Worm (Caenorhabditis elegans) whole organism, L2 larva: ENCODE data around the gene C09B8.4.
A peak's percentile ranks its signal among the peaks of the same experiment; 100 is the strongest.

Experiments used
- C34F6.9 ChIP-seq: fragments of 150-350 bp; optimal IDR thresholded peaks from 2 replicates; lab custom pipeline; 2014; ENCODE audit warnings: missing biosample characterization, missing genetic modification characterization
- F13H6.1 ChIP-seq: sonication (generic microtip); optimal IDR thresholded peaks from 2 replicates; lab custom pipeline; 2016; ENCODE audit warnings: missing genetic modification characterization, missing compliant biosample characterization
- R02D3.7 ChIP-seq: fragments of 150-350 bp; optimal IDR thresholded peaks from 2 replicates; lab custom pipeline; 2014; ENCODE audit warnings: missing biosample characterization, missing genetic modification characterization
- Y55F3AM.14 ChIP-seq: fragments of 200-800 bp; sonication (Bioruptor generic); optimal IDR thresholded peaks from 2 replicates; lab custom pipeline; 2018; ENCODE audit warnings: mild to moderate bottlenecking, missing genetic modification characterization, missing compliant biosample characterization
- ZK546.5 ChIP-seq: sonication (generic microtip); optimal IDR thresholded peaks from 2 replicates; lab custom pipeline; 2017; ENCODE audit warnings: missing biosample characterization, missing genetic modification characterization
- blmp-1 ChIP-seq: sonication (generic microtip); optimal IDR thresholded peaks from 2 replicates; lab custom pipeline; 2017; ENCODE audit warnings: missing genetic modification characterization, mild to moderate bottlenecking, missing compliant biosample characterization, antibody characterized with exemption, moderate library complexity; ENCODE audit not compliant: insufficient read depth
- ceh-16 ChIP-seq: fragments of 150-350 bp; optimal IDR thresholded peaks from 2 replicates; lab custom pipeline; 2014; ENCODE audit warnings: missing biosample characterization, missing genetic modification characterization
- crh-2 ChIP-seq: sonication (generic microtip); optimal IDR thresholded peaks from 2 replicates; lab custom pipeline; 2017; ENCODE audit warnings: missing biosample characterization, missing genetic modification characterization
- elt-1 ChIP-seq: fragments of 150-350 bp; optimal IDR thresholded peaks from 2 replicates; lab custom pipeline; 2014; ENCODE audit warnings: missing biosample characterization, missing genetic modification characterization
- fos-1 ChIP-seq: fragments of 150-350 bp; optimal IDR thresholded peaks from 2 replicates; lab custom pipeline; 2014; ENCODE audit warnings: missing biosample characterization, missing genetic modification characterization
- gmeb-1 ChIP-seq: fragments of 150-350 bp; optimal IDR thresholded peaks from 2 replicates; lab custom pipeline; 2014; ENCODE audit warnings: missing biosample characterization, missing genetic modification characterization
- lin-39 ChIP-seq: fragments of 150-350 bp; optimal IDR thresholded peaks from 2 replicates; lab custom pipeline; 2014; ENCODE audit warnings: missing biosample characterization, missing genetic modification reagents, missing genetic modification characterization
- lsy-2 ChIP-seq, 2 experiments: fragments of 150-350 bp in 1 of 2; sonication (generic microtip) in 1 of 2; optimal IDR thresholded peaks; 2 replicates each; lab custom pipeline; 2014 to 2017; ENCODE audit warnings: missing biosample characterization in 2 of 2, missing genetic modification characterization in 2 of 2
- mab-5 ChIP-seq: fragments of 150-350 bp; optimal IDR thresholded peaks from 2 replicates; lab custom pipeline; 2014; ENCODE audit warnings: missing biosample characterization, missing genetic modification characterization
- mdl-1 ChIP-seq, 2 experiments: fragments of 150-350 bp in 1 of 2; sonication (generic microtip) in 1 of 2; optimal IDR thresholded peaks; 2 replicates each; lab custom pipeline; 2017; ENCODE audit warnings: missing biosample characterization in 2 of 2, missing genetic modification characterization in 2 of 2
- nhr-11 ChIP-seq: fragments of 150-350 bp; optimal IDR thresholded peaks from 2 replicates; lab custom pipeline; 2014; ENCODE audit warnings: missing biosample characterization, missing genetic modification characterization
- nhr-129 ChIP-seq: fragments of 150-350 bp; optimal IDR thresholded peaks from 2 replicates; lab custom pipeline; 2014; ENCODE audit warnings: missing biosample characterization, missing genetic modification characterization
- nhr-21 ChIP-seq: fragments of 150-350 bp; optimal IDR thresholded peaks from 2 replicates; lab custom pipeline; 2014; ENCODE audit warnings: missing biosample characterization, missing genetic modification characterization
- nhr-23 ChIP-seq: fragments of 150-350 bp; optimal IDR thresholded peaks from 2 replicates; lab custom pipeline; 2014; ENCODE audit warnings: missing biosample characterization, missing genetic modification reagents, missing genetic modification characterization
- nhr-237 ChIP-seq: fragments of 150-350 bp; optimal IDR thresholded peaks from 2 replicates; lab custom pipeline; 2014; ENCODE audit warnings: missing biosample characterization, missing genetic modification characterization
- nhr-25 ChIP-seq: fragments of 150-350 bp; sonication (generic microtip); optimal IDR thresholded peaks from 3 replicates; lab custom pipeline; 2014; ENCODE audit warnings: missing biosample characterization, missing genetic modification characterization
- nhr-6 ChIP-seq: fragments of 150-350 bp; optimal IDR thresholded peaks from 2 replicates; lab custom pipeline; 2014; ENCODE audit warnings: missing biosample characterization, missing genetic modification characterization
- peb-1 ChIP-seq: fragments of 150-350 bp; optimal IDR thresholded peaks from 2 replicates; lab custom pipeline; 2014; ENCODE audit warnings: missing biosample characterization, missing genetic modification characterization
- sma-3 ChIP-seq: sonication (generic microtip); optimal IDR thresholded peaks from 2 replicates; lab custom pipeline; 2016; ENCODE audit warnings: missing genetic modification reagents, missing genetic modification characterization, missing compliant biosample characterization
- sma-9 ChIP-seq, 2 experiments: fragments of 150-350 bp in 1 of 2; sonication (generic microtip) in 1 of 2; optimal IDR thresholded peaks; 2 replicates each; lab custom pipeline; 2014 to 2016; ENCODE audit warnings: missing genetic modification characterization in 2 of 2, mild to moderate bottlenecking in 1 of 2, missing biosample characterization in 1 of 2, missing compliant biosample characterization in 1 of 2, missing genetic modification reagents in 1 of 2, moderate library complexity in 1 of 2
- snpc-4 ChIP-seq: fragments of 150-350 bp; optimal IDR thresholded peaks from 2 replicates; lab custom pipeline; 2014; ENCODE audit warnings: missing biosample characterization, missing genetic modification characterization
- unc-55 ChIP-seq: fragments of 150-350 bp; sonication (generic microtip); optimal IDR thresholded peaks from 3 replicates; lab custom pipeline; 2014; ENCODE audit warnings: missing biosample characterization, missing genetic modification reagents, missing genetic modification characterization
- unc-62 ChIP-seq: fragments of 150-350 bp; optimal IDR thresholded peaks from 2 replicates; lab custom pipeline; 2014; ENCODE audit warnings: missing biosample characterization, missing genetic modification reagents, missing genetic modification characterization
- zag-1 ChIP-seq: fragments of 150-350 bp; optimal IDR thresholded peaks from 2 replicates; lab custom pipeline; 2014; ENCODE audit warnings: missing biosample characterization, missing genetic modification characterization
- ztf-11 ChIP-seq: sonication (generic microtip); optimal IDR thresholded peaks from 2 replicates; lab custom pipeline; 2017; ENCODE audit warnings: missing biosample characterization, missing genetic modification characterization

C09B8.4 gene

DNA sequence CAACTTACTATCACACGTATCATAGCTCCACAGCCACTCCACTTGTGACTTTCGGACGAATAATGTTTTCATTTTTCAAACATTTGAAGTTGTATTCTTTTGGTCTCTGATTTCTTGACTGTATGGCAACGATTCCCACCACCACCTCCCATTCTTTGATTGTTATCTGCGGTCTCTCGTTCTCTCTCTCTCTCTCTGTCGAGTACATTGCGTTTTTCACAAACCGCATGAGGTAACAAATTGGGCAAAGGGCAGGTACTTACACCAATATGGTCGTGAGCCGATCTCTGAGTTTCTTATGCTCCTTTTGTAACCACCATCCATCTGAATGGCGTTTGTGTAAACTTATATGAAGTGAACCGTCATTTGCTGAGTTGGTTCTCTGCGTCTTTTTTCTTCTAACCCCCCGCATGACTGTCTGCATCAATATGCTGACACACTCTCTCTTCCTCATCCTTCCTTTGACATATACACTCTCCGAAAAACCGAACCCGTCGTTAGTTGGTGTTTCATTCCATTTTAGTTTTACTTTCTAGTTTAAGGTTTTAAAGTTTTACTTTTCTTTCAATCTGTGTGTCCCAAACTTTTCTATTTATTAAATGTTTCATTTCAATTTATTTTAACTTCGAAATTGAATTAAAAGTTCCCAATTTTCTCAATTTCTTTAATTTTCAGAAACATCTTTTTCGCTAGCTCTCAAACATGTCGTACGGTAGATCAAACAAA lies 38.0 kb upstream of the C09B8.4 start, which contains the start of gene gln-1:
Gene gln-1, plus strand, starts transcription at position 676 of the 726 bp plus-strand sequence.
- TF ChIP-seq nhr-129 (tag; lab: Kevin White, UChicago): peak; percentile 54
- TF ChIP-seq nhr-25 (tag; lab: Kevin White, UChicago): peak; percentile 12
- TF ChIP-seq ztf-11 (tag; lab: Kevin White, UChicago): no peak
- TF ChIP-seq C34F6.9 (tag; lab: Kevin White, UChicago): peak; percentile 19
- peak; percentile 86 for TF ChIP-seq fos-1
- peak; percentile 60 for TF ChIP-seq sma-9 (GFP tag; optimal IDR thresholded peaks at IDR 0.05; lab: Kevin White, UChicago)
- no peak for TF ChIP-seq sma-9 (tag; optimal IDR thresholded peaks at IDR 0.05; lab: Kevin White, UChicago)
- no peak for TF ChIP-seq mdl-1 (tag; optimal IDR thresholded peaks at IDR 0.05; lab: Kevin White, UChicago)
- TF ChIP-seq mab-5: no peak
- peak; percentile 32 for TF ChIP-seq F13H6.1 (tag; lab: Kevin White, UChicago)
- peak; percentile 50 for TF ChIP-seq crh-2 (tag; lab: Kevin White, UChicago)
- TF ChIP-seq, all 48 proteins: peak for 7

DNA sequence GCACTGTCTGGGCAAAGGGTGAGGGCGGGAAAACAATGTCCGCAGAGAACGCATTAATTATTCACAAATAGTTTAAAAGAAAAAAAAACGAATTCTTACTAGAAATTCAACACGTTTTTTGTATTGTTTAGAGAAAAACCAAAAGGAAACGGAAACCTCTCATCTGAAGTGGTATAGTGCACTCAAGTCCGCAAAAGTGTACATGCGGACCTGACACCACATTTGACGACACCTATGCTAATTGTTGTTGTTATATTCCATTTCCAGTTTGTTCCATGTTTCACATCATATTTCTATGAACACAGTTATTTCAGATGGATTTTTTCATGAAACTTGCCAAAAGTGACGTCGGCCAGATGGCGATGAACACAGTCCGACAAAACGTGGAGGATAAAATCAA lies 33.0 kb upstream of the C09B8.4 start, which contains the start of gene C45B2.6:
Gene C45B2.6, plus strand, starts transcription at position 136 of the 400 bp plus-strand sequence.
- no peak for TF ChIP-seq nhr-23 (tag; lab: Kevin White, UChicago)
- no peak for TF ChIP-seq lin-39 (tag; lab: Kevin White, UChicago)
- TF ChIP-seq lsy-2 (tag; optimal IDR thresholded peaks at IDR 0.05; lab: Kevin White, UChicago): peak in 1 of 2 experiments; percentile 19
- TF ChIP-seq nhr-11: no peak
- no peak for TF ChIP-seq elt-1 (tag; lab: Kevin White, UChicago)
- TF ChIP-seq sma-9 (GFP tag; optimal IDR thresholded peaks at IDR 0.05; lab: Kevin White, UChicago): peak; percentile 34
- no peak for TF ChIP-seq sma-9 (tag; optimal IDR thresholded peaks at IDR 0.05; lab: Kevin White, UChicago)
- TF ChIP-seq blmp-1 (tag; lab: Kevin White, UChicago): no peak
- TF ChIP-seq nhr-129 (tag; lab: Kevin White, UChicago): peak; percentile 29
- TF ChIP-seq mab-5: no peak
- TF ChIP-seq gmeb-1 (tag; lab: Kevin White, UChicago): peak; percentile 31
- no peak for TF ChIP-seq ZK546.5
- no peak for TF ChIP-seq nhr-6
- no peak for TF ChIP-seq unc-62 (GFP tag; lab: Kevin White, UChicago)
- TF ChIP-seq unc-55 (GFP tag; lab: Kevin White, UChicago): peak; percentile 21
- no peak for TF ChIP-seq zag-1 (tag; lab: Kevin White, UChicago)
- no peak for TF ChIP-seq snpc-4 (tag; lab: Kevin White, UChicago)

DNA sequence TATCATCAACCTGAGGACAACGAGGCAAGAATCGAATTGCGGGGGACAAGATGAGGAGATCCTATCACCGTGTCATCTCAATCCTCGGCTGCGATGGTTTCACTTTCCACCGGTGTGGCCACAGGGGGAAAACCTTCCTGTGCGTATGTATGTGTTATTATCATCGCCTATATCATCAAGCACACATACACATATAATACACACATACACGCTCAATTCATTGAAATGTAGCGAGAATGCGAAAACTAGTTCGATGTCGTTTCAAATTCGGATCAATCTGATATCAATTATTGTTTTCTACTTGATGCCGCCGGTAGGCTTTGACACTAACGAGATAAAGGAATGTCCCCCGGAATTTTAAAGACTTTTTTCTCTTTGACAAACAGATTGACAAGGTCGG lies 31.1 kb upstream of the C09B8.4 start:
- TF ChIP-seq sma-9 (GFP tag; optimal IDR thresholded peaks at IDR 0.05; lab: Kevin White, UChicago): peak; percentile 47
- no peak for TF ChIP-seq sma-9 (tag; optimal IDR thresholded peaks at IDR 0.05; lab: Kevin White, UChicago)
- peak; percentile 38 for TF ChIP-seq sma-3 (GFP tag; lab: Kevin White, UChicago)
- no peak for TF ChIP-seq ceh-16 (tag; lab: Kevin White, UChicago)
- TF ChIP-seq blmp-1 (tag; lab: Kevin White, UChicago): peak; percentile 60
- no peak for TF ChIP-seq gmeb-1 (tag; lab: Kevin White, UChicago)
- TF ChIP-seq nhr-25 (tag; lab: Kevin White, UChicago): peak; percentile 22

DNA sequence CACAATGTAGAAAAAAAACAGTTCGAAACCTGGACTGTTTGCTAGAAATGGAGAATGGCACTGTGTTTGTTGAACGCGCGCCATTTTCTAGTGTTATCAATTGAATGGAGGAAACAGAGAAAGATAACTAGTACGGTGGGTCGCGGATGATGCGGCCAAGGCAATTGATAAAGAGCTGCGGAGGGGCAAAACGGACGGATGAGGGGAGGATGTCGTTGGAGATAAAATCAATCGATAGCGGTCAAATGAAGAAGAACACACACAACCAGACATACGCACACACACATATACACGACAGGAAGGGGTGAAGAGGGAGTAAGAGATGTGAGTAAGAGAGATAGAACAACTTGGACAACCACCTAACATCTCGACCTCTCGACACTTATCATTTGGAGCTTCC lies 30.3 kb upstream of the C09B8.4 start:
- peak; percentile 38 for TF ChIP-seq sma-3 (GFP tag; lab: Kevin White, UChicago)
- peak; percentile 45 for TF ChIP-seq nhr-129 (tag; lab: Kevin White, UChicago)
- TF ChIP-seq unc-62 (GFP tag; lab: Kevin White, UChicago): no peak
- peak; percentile 37 for TF ChIP-seq nhr-21 (tag; lab: Kevin White, UChicago)
- TF ChIP-seq R02D3.7: no peak
- peak; percentile 56 for TF ChIP-seq fos-1
- TF ChIP-seq lsy-2 (tag; optimal IDR thresholded peaks at IDR 0.05; lab: Kevin White, UChicago): peak in 1 of 2 experiments; percentile 20
- no peak for TF ChIP-seq nhr-23 (tag; lab: Kevin White, UChicago)
- TF ChIP-seq, all 48 proteins: peak for 5

DNA sequence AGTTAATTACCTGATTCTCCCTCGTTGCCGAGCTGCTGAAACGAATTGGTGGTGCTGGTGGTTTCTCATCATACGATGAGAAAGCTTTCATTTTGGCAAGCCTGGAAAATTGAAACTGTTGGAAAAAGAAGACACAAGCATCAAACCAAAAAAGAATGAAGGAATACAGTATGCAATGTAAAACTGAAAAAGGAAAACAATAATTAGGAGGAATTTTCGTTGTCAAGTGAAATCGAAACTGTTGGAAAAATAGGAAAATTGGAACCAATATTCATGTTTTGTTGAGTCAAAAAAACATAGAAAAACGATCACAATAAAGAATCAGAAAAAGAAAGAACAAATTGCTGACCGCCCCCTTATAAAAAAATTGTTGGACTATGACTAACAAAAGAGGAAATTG lies 28.8 kb upstream of the C09B8.4 start, which contains the start of gene pak-1:
Gene pak-1, minus strand, starts transcription at position 101 of the 400 bp plus-strand sequence.
- TF ChIP-seq peb-1 (tag; lab: Kevin White, UChicago): no peak

DNA sequence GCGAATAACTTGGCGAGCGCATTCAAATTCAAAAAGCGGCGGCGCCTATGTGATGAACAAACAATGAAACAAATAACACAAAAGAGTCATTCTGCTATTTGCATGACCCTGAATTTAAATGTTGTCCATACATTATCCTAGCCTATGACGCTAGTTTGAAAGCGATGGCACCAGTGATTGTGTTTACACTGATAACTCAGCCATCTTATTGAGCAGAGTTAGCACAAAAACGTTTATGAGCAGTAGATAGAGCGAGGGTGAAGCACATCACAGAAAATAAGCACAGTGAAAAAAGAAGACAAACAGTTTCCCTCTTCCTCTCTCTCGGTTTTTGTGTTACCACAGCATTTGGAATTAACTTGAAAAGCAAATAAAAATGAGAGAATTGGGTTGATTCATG lies 23.5 kb upstream of the C09B8.4 start:
- no peak for TF ChIP-seq sma-3 (GFP tag; lab: Kevin White, UChicago)
- TF ChIP-seq R02D3.7: no peak
- TF ChIP-seq nhr-237 (tag; lab: Kevin White, UChicago): no peak
- TF ChIP-seq F13H6.1 (tag; lab: Kevin White, UChicago): peak; percentile 39
- TF ChIP-seq nhr-25 (tag; lab: Kevin White, UChicago): no peak
- no peak for TF ChIP-seq Y55F3AM.14 (GFP tag; lab: Kevin White, UChicago)
- peak; percentile 1 for TF ChIP-seq crh-2 (tag; lab: Kevin White, UChicago)
- peak; percentile 34 for TF ChIP-seq nhr-129 (tag; lab: Kevin White, UChicago)
